Fruit fly (Drosophila melanogaster) whole organism, prepupa: ENCODE data around the gene CG43092.

Experiments used
- CG16779 ChIP-seq: fragments of 200-800 bp; sonication (Bioruptor generic); optimal IDR thresholded peaks from 3 replicates; lab custom pipeline; 2017; ENCODE audit warnings: missing biosample characterization, mild to moderate bottlenecking, missing genetic modification characterization
- CG6854 ChIP-seq: fragments of 200-800 bp; sonication (Bioruptor generic); optimal IDR thresholded peaks from 2 replicates; lab custom pipeline; 2017; ENCODE audit warnings: missing biosample characterization, mild to moderate bottlenecking, missing genetic modification characterization
- CG8632 ChIP-seq: fragments of 200-800 bp; sonication (Bioruptor generic); optimal IDR thresholded peaks from 3 replicates; lab custom pipeline; 2016; ENCODE audit warnings: missing biosample characterization, missing genetic modification characterization
- Eip75B ChIP-seq: fragments of 200-800 bp; sonication (Bioruptor generic); optimal IDR thresholded peaks from 3 replicates; lab custom pipeline; 2016; ENCODE audit warnings: missing biosample characterization, missing genetic modification characterization
- eg ChIP-seq: fragments of 200-800 bp; sonication (Bioruptor generic); IDR thresholded peaks from 3 replicates; pipeline ENCODE4 v1.3.6; 2022; ENCODE audit warnings: missing biosample characterization, missing genetic modification characterization

- TF ChIP-seq eg (GFP tag; lab: Robert Waterston, UW) (no peak), CG8632 (GFP tag; lab: Kevin White, UChicago) (no peak), Eip75B (GFP tag; lab: Kevin White, UChicago) (no peak), CG6854 (GFP tag; lab: Kevin White, UChicago) (no peak), CG16779 (no peak)
These were observed 10.7 kb upstream of the CG43092 start for dm6 chr3R:22780135-22780534.
